Fruit fly (Drosophila melanogaster) whole organism, embryonic: Measurements from ENCODE around the gene Moca-cyp.
A peak's percentile ranks its signal among the peaks of the same experiment; 100 is the strongest.

Experiments
- Atf-2 ChIP-seq: fragments of 200-800 bp; sonication (Bioruptor generic); optimal IDR thresholded peaks from 2 replicates; lab custom pipeline; 2016; ENCODE audit warnings: missing biosample characterization, missing genetic modification characterization
- CG1024 ChIP-seq: fragments of 200-800 bp; sonication (Bioruptor generic); IDR thresholded peaks from 2 replicates; pipeline ENCODE4 v1.3.6; 2022; ENCODE audit warnings: missing biosample characterization, missing genetic modification characterization
- CG10274 ChIP-seq: fragments of 200-800 bp; sonication (Bioruptor generic); optimal IDR thresholded peaks from 3 replicates; lab custom pipeline; 2017; ENCODE audit warnings: missing biosample characterization, mild to moderate bottlenecking, missing genetic modification characterization
- CG11247 ChIP-seq: fragments of 200-800 bp; sonication (Bioruptor generic); IDR thresholded peaks from 2 replicates; pipeline ENCODE4 v1.3.6; 2022; ENCODE audit warnings: missing biosample characterization, missing genetic modification characterization
- CG12299 ChIP-seq: fragments of 200-800 bp; sonication (Bioruptor generic); optimal IDR thresholded peaks from 2 replicates; lab custom pipeline; 2018; ENCODE audit warnings: missing biosample characterization, mild to moderate bottlenecking, missing genetic modification characterization
- CG14710 ChIP-seq: fragments of 200-800 bp; sonication (Bioruptor generic); optimal IDR thresholded peaks from 3 replicates; lab custom pipeline; 2019; ENCODE audit warnings: missing biosample characterization, mild to moderate bottlenecking, missing genetic modification characterization, moderate library complexity
- CG17361 ChIP-seq: fragments of 200-800 bp; sonication (Bioruptor generic); IDR thresholded peaks from 3 replicates; pipeline ENCODE4 v1.3.6; 2022; ENCODE audit warnings: missing biosample characterization, missing genetic modification characterization
- CG18764 ChIP-seq: fragments of 200-800 bp; sonication (Bioruptor generic); optimal IDR thresholded peaks from 3 replicates; lab custom pipeline; 2016; ENCODE audit warnings: missing biosample characterization, missing genetic modification characterization
- CG31224 ChIP-seq: fragments of 200-800 bp; sonication (Bioruptor generic); IDR thresholded peaks from 2 replicates; pipeline ENCODE4 v1.3.6; 2022; ENCODE audit warnings: missing biosample characterization, missing genetic modification characterization
- CG31365 ChIP-seq: fragments of 200-800 bp; sonication (Bioruptor generic); optimal IDR thresholded peaks from 2 replicates; lab custom pipeline; 2018; ENCODE audit warnings: missing biosample characterization, mild to moderate bottlenecking, missing genetic modification characterization
- CG3726 ChIP-seq: fragments of 200-800 bp; sonication (Bioruptor generic); IDR thresholded peaks from 3 replicates; pipeline ENCODE4, ENCODE4 v1.3.6; 2022; ENCODE audit warnings: missing biosample characterization, missing genetic modification characterization
- CG4820 ChIP-seq: fragments of 200-800 bp; sonication (Bioruptor generic); optimal IDR thresholded peaks from 3 replicates; lab custom pipeline; 2016; ENCODE audit warnings: missing biosample characterization, missing genetic modification characterization
- CG6175 ChIP-seq: fragments of 200-800 bp; sonication (Bioruptor generic); IDR thresholded peaks from 3 replicates; pipeline ENCODE4 v1.3.6; 2022; ENCODE audit warnings: missing biosample characterization, missing genetic modification characterization
- CG8359 ChIP-seq: fragments of 200-800 bp; sonication (Bioruptor generic); optimal IDR thresholded peaks from 2 replicates; lab custom pipeline; 2017; ENCODE audit warnings: missing biosample characterization, mild to moderate bottlenecking, missing genetic modification characterization, borderline replicate concordance
- CG8944 ChIP-seq: fragments of 200-800 bp; sonication (Bioruptor generic); optimal IDR thresholded peaks from 3 replicates; lab custom pipeline; 2016; ENCODE audit warnings: missing biosample characterization, missing genetic modification characterization
- Dfd ChIP-seq, 2 experiments: fragments of >200 bp; optimal IDR thresholded peaks; 2 replicates each; lab custom pipeline; 2017; ENCODE audit warnings: missing biosample characterization in 2 of 2, missing genetic modification characterization in 2 of 2
- Elba2 ChIP-seq: fragments of 200-800 bp; sonication (Bioruptor generic); optimal IDR thresholded peaks from 3 replicates; lab custom pipeline; 2016; ENCODE audit warnings: missing biosample characterization, missing genetic modification characterization
- Gsc ChIP-seq: fragments of 200-800 bp; sonication (Bioruptor generic); IDR thresholded peaks from 2 replicates; pipeline ENCODE4 v1.3.6; 2022; ENCODE audit warnings: missing biosample characterization, missing genetic modification characterization
- Hr39 ChIP-seq: fragments of >200 bp; optimal IDR thresholded peaks from 2 replicates; lab custom pipeline; 2017
- Mad ChIP-seq: fragments of 200-800 bp; sonication (Bioruptor generic); optimal IDR thresholded peaks from 2 replicates; lab custom pipeline; 2016; ENCODE audit warnings: missing biosample characterization, missing genetic modification characterization
- Mrtf ChIP-seq: fragments of 200-800 bp; sonication (Bioruptor generic); IDR thresholded peaks from 3 replicates; pipeline ENCODE4 v1.3.6; 2022; ENCODE audit warnings: missing biosample characterization, missing genetic modification characterization
- NC2β ChIP-seq: fragments of 200-800 bp; sonication (Bioruptor generic); optimal IDR thresholded peaks from 2 replicates; lab custom pipeline; 2016; ENCODE audit warnings: missing biosample characterization, missing genetic modification characterization
- Opbp ChIP-seq: fragments of 200-800 bp; sonication (Bioruptor generic); IDR thresholded peaks from 3 replicates; pipeline ENCODE4 v1.3.6; 2022; ENCODE audit warnings: missing biosample characterization, missing genetic modification characterization; ENCODE audit not compliant: partially characterized antibody
- Rx ChIP-seq: fragments of 200-800 bp; sonication (Bioruptor generic); IDR thresholded peaks from 2 replicates; pipeline ENCODE4 v1.3.6; 2022; ENCODE audit warnings: missing biosample characterization, missing genetic modification characterization
- Ssrp ChIP-seq: fragments of 200-800 bp; sonication (Bioruptor generic); optimal IDR thresholded peaks from 2 replicates; lab custom pipeline; 2018; ENCODE audit warnings: missing biosample characterization, mild to moderate bottlenecking, missing genetic modification characterization, moderate library complexity
- Usf ChIP-seq: fragments of 200-800 bp; sonication (Bioruptor generic); optimal IDR thresholded peaks from 2 replicates; lab custom pipeline; 2017; ENCODE audit warnings: missing genotype, missing biosample characterization, missing genetic modification characterization
- Vsx1 ChIP-seq: fragments of 200-800 bp; sonication (Bioruptor generic); optimal IDR thresholded peaks from 2 replicates; lab custom pipeline; 2017; ENCODE audit warnings: missing biosample characterization, mild to moderate bottlenecking, missing genetic modification characterization, missing genetic modification reagents
- ase ChIP-seq: fragments of 200-800 bp; sonication (Bioruptor generic); IDR thresholded peaks from 3 replicates; pipeline ENCODE4 v1.3.6; 2022; ENCODE audit warnings: missing biosample characterization, missing genetic modification characterization
- bcd ChIP-seq: fragments of 200-800 bp; sonication (Bioruptor generic); optimal IDR thresholded peaks from 2 replicates; lab custom pipeline; 2017; ENCODE audit warnings: missing biosample characterization, mild to moderate bottlenecking, missing genetic modification characterization
- bsh ChIP-seq, 2 experiments: fragments of 200-800 bp; sonication (Bioruptor generic); optimal IDR thresholded peaks; 2 replicates each; lab custom pipeline; 2017 to 2018; ENCODE audit warnings: mild to moderate bottlenecking in 2 of 2, missing biosample characterization in 2 of 2, missing genetic modification characterization in 2 of 2, moderate library complexity in 1 of 2
- crol ChIP-seq: fragments of 200-800 bp; sonication (Bioruptor generic); IDR thresholded peaks from 2 replicates; pipeline ENCODE4 v1.3.6; 2022; ENCODE audit warnings: missing biosample characterization, missing genetic modification characterization
- exex ChIP-seq: fragments of 200-800 bp; sonication (Bioruptor generic); optimal IDR thresholded peaks from 4 replicates; lab custom pipeline; 2018; ENCODE audit warnings: missing biosample characterization, mild to moderate bottlenecking, missing genetic modification characterization, moderate library complexity
- fru ChIP-seq: fragments of >200 bp; optimal IDR thresholded peaks from 2 replicates; lab custom pipeline; 2017
- ftz-f1 ChIP-seq: fragments of 200-800 bp; sonication (Bioruptor generic); optimal IDR thresholded peaks from 2 replicates; lab custom pipeline; 2016; ENCODE audit warnings: missing biosample characterization, missing genetic modification characterization
- gcm2 ChIP-seq: fragments of 200-800 bp; sonication (Bioruptor generic); optimal IDR thresholded peaks from 2 replicates; lab custom pipeline; 2016; ENCODE audit warnings: missing biosample characterization, missing genetic modification characterization
- grn ChIP-seq: fragments of 200-800 bp; sonication (Bioruptor generic); optimal IDR thresholded peaks from 3 replicates; lab custom pipeline; 2017; ENCODE audit warnings: missing biosample characterization, missing genetic modification characterization
- h ChIP-seq: fragments of >200 bp; optimal IDR thresholded peaks from 2 replicates; lab custom pipeline; 2017
- klu ChIP-seq: fragments of 200-800 bp; sonication (Bioruptor generic); IDR thresholded peaks from 2 replicates; pipeline ENCODE4 v1.3.6; 2022; ENCODE audit warnings: missing biosample characterization, missing genetic modification characterization
- lab ChIP-seq: fragments of 200-800 bp; sonication (Bioruptor generic); optimal IDR thresholded peaks from 3 replicates; lab custom pipeline; 2017; ENCODE audit warnings: missing biosample characterization, missing genetic modification characterization, mild to moderate bottlenecking, moderate library complexity, missing genetic modification reagents
- nerfin-2 ChIP-seq: fragments of 200-800 bp; sonication (Bioruptor generic); IDR thresholded peaks from 2 replicates; pipeline ENCODE4 v1.3.6; 2022; ENCODE audit warnings: missing biosample characterization, missing genetic modification characterization; ENCODE audit not compliant: partially characterized antibody
- pan ChIP-seq, 4 experiments: fragments of >200 bp in 3 of 4; fragments of 200-800 bp in 1 of 4; sonication (Bioruptor generic) in 1 of 4; optimal IDR thresholded peaks in 3 of 4; IDR thresholded peaks in 1 of 4; 2 replicates each; pipeline versions ENCODE4 v1.3.6 to Lab custom; 2017 to 2022; ENCODE audit warnings: missing biosample characterization in 2 of 4, missing genetic modification characterization in 2 of 4, mixed read lengths in 1 of 4
- pnt ChIP-seq: fragments of 200-800 bp; sonication (Bioruptor generic); optimal IDR thresholded peaks from 3 replicates; lab custom pipeline; 2016; ENCODE audit warnings: missing biosample characterization, missing genetic modification characterization
- psq ChIP-seq: fragments of 200-800 bp; sonication (Bioruptor generic); optimal IDR thresholded peaks from 2 replicates; lab custom pipeline; 2017; ENCODE audit warnings: missing biosample characterization, missing genetic modification characterization
- repo ChIP-seq: fragments of 200-800 bp; sonication (Bioruptor generic); optimal IDR thresholded peaks from 2 replicates; lab custom pipeline; 2016; ENCODE audit warnings: missing biosample characterization, missing genetic modification characterization
- sisA ChIP-seq: fragments of 200-800 bp; sonication (Bioruptor generic); IDR thresholded peaks from 2 replicates; pipeline ENCODE4 v1.3.6; 2022; ENCODE audit warnings: missing biosample characterization, missing genetic modification characterization
- sob ChIP-seq: fragments of 200-800 bp; sonication (Bioruptor generic); IDR thresholded peaks from 2 replicates; pipeline ENCODE4 v1.3.6; 2022; ENCODE audit warnings: missing biosample characterization, missing genetic modification characterization
- stc ChIP-seq: fragments of 200-800 bp; sonication (Bioruptor generic); IDR thresholded peaks from 2 replicates; pipeline ENCODE4 v1.3.6; 2022; ENCODE audit warnings: missing biosample characterization, missing genetic modification characterization
- trh ChIP-seq: fragments of 200-800 bp; sonication (Bioruptor generic); optimal IDR thresholded peaks from 2 replicates; lab custom pipeline; 2016; ENCODE audit warnings: missing biosample characterization, missing genetic modification characterization
- usp ChIP-seq: fragments of >200 bp; optimal IDR thresholded peaks from 2 replicates; lab custom pipeline; 2017; ENCODE audit warnings: missing biosample characterization, missing genetic modification characterization
- wor ChIP-seq: fragments of 200-800 bp; sonication (Bioruptor generic); IDR thresholded peaks from 2 replicates; pipeline ENCODE4 v1.3.6; 2022; ENCODE audit warnings: missing biosample characterization, missing genetic modification characterization
- zf30C ChIP-seq: fragments of 200-800 bp; sonication (Bioruptor generic); optimal IDR thresholded peaks from 3 replicates; lab custom pipeline; 2018; ENCODE audit warnings: missing biosample characterization, mild to moderate bottlenecking, missing genetic modification characterization

The Moca-cyp gene

DNA sequence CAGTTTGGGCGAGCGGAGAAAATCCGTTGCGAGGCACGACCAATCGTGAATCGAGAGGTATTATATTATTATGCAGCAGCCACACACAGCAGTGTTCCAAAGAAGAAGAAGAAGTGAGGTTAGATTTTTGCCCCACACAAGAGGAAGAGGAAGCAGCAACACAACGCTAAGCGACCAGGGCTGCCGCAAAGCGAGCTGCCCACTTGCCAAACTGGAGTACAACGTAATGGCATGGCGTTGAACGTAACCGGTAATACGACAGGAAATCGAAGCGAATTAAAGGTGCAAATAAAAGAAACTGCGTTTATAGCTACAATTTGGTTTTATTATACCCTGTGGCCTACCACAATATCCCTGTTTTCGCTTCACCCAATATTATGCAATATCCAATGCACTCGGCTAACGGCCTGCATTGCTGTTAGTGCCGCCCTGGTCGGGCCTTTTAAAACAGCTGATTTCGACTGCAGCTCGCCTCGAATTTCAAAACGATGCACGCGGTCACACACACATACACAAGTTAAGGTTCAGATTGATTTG lies 4.6 kb upstream of the Moca-cyp start (continued):
- peak; percentile 81 for TF ChIP-seq CG14710 (tag; lab: Kevin White, UChicago)
- TF ChIP-seq pnt (GFP tag; lab: Kevin White, UChicago) = peak; percentile 80
- peak; percentile 68; the same call in 2 of the 3 replicates for TF ChIP-seq CG17361 (GFP tag; lab: Robert Waterston, UW)
- TF ChIP-seq stc (GFP tag; lab: Robert Waterston, UW) = 0 out of 2 replicates have a peak, but pooled peaks have one; percentile 38
- TF ChIP-seq sisA (GFP tag; lab: Robert Waterston, UW) = peak; percentile 71
- TF ChIP-seq Hr39 (lab: Kevin White, UChicago) = no peak
- TF ChIP-seq repo (GFP tag; lab: Kevin White, UChicago) = peak; percentile 73
- no peak for TF ChIP-seq h (lab: Kevin White, UChicago)
- peak; percentile 65; the same call in 1 of the 2 replicates for TF ChIP-seq sob (GFP tag; lab: Robert Waterston, UW)
- peak; percentile 0 for TF ChIP-seq Elba2 (GFP tag; lab: Kevin White, UChicago)
- 0 out of 3 replicates have a peak, but pooled peaks have one; percentile 42 for TF ChIP-seq Opbp (GFP tag; lab: Robert Waterston, UW)
- peak; percentile 65 for TF ChIP-seq CG12299 (tag; lab: Kevin White, UChicago)
- TF ChIP-seq bsh (GFP tag; optimal IDR thresholded peaks at IDR 0.05; lab: Kevin White, UChicago) = peak in 1 of 2 experiments; percentile 70
- peak; percentile 8; the same call in 1 of the 2 replicates for TF ChIP-seq CG1024 (GFP tag; lab: Robert Waterston, UW)
- TF ChIP-seq CG8944 (GFP tag; lab: Kevin White, UChicago) = peak; percentile 80
- no peak for TF ChIP-seq Dfd (GFP tag; optimal IDR thresholded peaks at IDR 0.05; lab: Kevin White, UChicago)
- TF ChIP-seq grn (GFP tag; lab: Kevin White, UChicago) = peak; percentile 44
- TF ChIP-seq CG31365 = peak; percentile 47
- TF ChIP-seq ase (GFP tag; lab: Robert Waterston, UW) = no peak
- peak; percentile 65 for TF ChIP-seq Usf (GFP tag; lab: Kevin White, UChicago)
- peak; percentile 84 for TF ChIP-seq lab (GFP tag; lab: Kevin White, UChicago)
- no peak for TF ChIP-seq Vsx1
- TF ChIP-seq bcd (GFP tag; lab: Kevin White, UChicago) = peak; percentile 86
- peak; percentile 65 for TF ChIP-seq Atf-2 (GFP tag; lab: Kevin White, UChicago)
- 0 out of 3 replicates have a peak, but pooled peaks have one; percentile 8 for TF ChIP-seq Mrtf (GFP tag; lab: Robert Waterston, UW)
- TF ChIP-seq Ssrp (tag; lab: Kevin White, UChicago) = peak; percentile 54
- TF ChIP-seq crol (GFP tag; lab: Robert Waterston, UW) = 0 out of 2 replicates have a peak, but pooled peaks have one; percentile 30
- peak; percentile 24 for TF ChIP-seq fru (lab: Kevin White, UChicago)
- no peak for TF ChIP-seq pan (optimal IDR thresholded peaks at IDR 0.05; lab: Kevin White, UChicago)
- peak in 1 of 2 experiments; percentile 58 for TF ChIP-seq pan (GFP tag; optimal IDR thresholded peaks at IDR 0.05 in 1 of 2, IDR thresholded peaks at IDR 0.05 in 1 of 2)
- peak; percentile 50 for TF ChIP-seq ftz-f1 (GFP tag; lab: Kevin White, UChicago)
- no peak for TF ChIP-seq usp (GFP tag; lab: Kevin White, UChicago)
- no peak for TF ChIP-seq CG8359 (GFP tag; lab: Kevin White, UChicago)
- peak; percentile 90 for TF ChIP-seq NC2β (GFP tag; lab: Kevin White, UChicago)
- TF ChIP-seq trh (GFP tag; lab: Kevin White, UChicago) = no peak
- TF ChIP-seq CG6175 (GFP tag; lab: Robert Waterston, UW) = peak; percentile 61; the same call in 1 of the 3 replicates
- TF ChIP-seq zf30C (GFP tag; lab: Kevin White, UChicago) = peak; percentile 10
- peak; percentile 39 for TF ChIP-seq CG11247
- peak; percentile 65 for TF ChIP-seq CG4820 (GFP tag; lab: Kevin White, UChicago)
- TF ChIP-seq psq (GFP tag; lab: Kevin White, UChicago) = no peak
- TF ChIP-seq exex = peak; percentile 32
- no peak for TF ChIP-seq wor
- TF ChIP-seq Rx = peak; percentile 39; the same call in 1 of the 2 replicates
- TF ChIP-seq gcm2 (GFP tag; lab: Kevin White, UChicago) = peak; percentile 61
- TF ChIP-seq Gsc (GFP tag; lab: Robert Waterston, UW) = no peak
- no peak for TF ChIP-seq nerfin-2 (GFP tag; lab: Robert Waterston, UW)
- peak; percentile 67; the same call in 1 of the 3 replicates for TF ChIP-seq CG3726 (GFP tag; lab: Robert Waterston, UW)
- peak; percentile 27 for TF ChIP-seq Mad (GFP tag; lab: Kevin White, UChicago)
- peak; percentile 44 for TF ChIP-seq CG10274 (GFP tag; lab: Kevin White, UChicago)
- TF ChIP-seq klu (GFP tag; lab: Robert Waterston, UW) = 0 out of 2 replicates have a peak, but pooled peaks have one; percentile 45
- peak; percentile 73 for TF ChIP-seq CG18764
- peak; percentile 33; the same call in 1 of the 2 replicates for TF ChIP-seq CG31224 (GFP tag; lab: Robert Waterston, UW)
